Fruit fly (Drosophila melanogaster) whole organism, embryonic: ENCODE measurements around the gene rumi.
A peak's percentile ranks its signal among the peaks of the same experiment; 100 is the strongest.

Experiments
- Aef1 ChIP-seq: fragments of 200-800 bp; sonication (Bioruptor generic); IDR thresholded peaks from 3 replicates; pipeline ENCODE4 v1.3.6; 2022; ENCODE audit warnings: missing biosample characterization, missing genetic modification characterization
- Blimp-1 ChIP-seq: fragments of 200-800 bp; sonication (Bioruptor generic); optimal IDR thresholded peaks from 3 replicates; lab custom pipeline; 2018; ENCODE audit warnings: missing biosample characterization, missing genetic modification characterization, mild to moderate bottlenecking, moderate library complexity, missing genetic modification reagents
- CG12236 ChIP-seq: fragments of 200-800 bp; sonication (Bioruptor generic); optimal IDR thresholded peaks from 2 replicates; lab custom pipeline; 2016; ENCODE audit warnings: missing biosample characterization, missing genetic modification characterization
- CG13287 ChIP-seq: fragments of 200-800 bp; sonication (Bioruptor generic); IDR thresholded peaks from 2 replicates; pipeline ENCODE4 v1.3.6; 2022; ENCODE audit warnings: missing biosample characterization, missing genetic modification characterization; ENCODE audit not compliant: partially characterized antibody
- CG15479 ChIP-seq: fragments of 200-800 bp; sonication (Bioruptor generic); optimal IDR thresholded peaks from 3 replicates; lab custom pipeline; 2019; ENCODE audit warnings: missing biosample characterization, mild to moderate bottlenecking, missing genetic modification characterization, moderate library complexity
- CG15514 ChIP-seq: fragments of 200-800 bp; sonication (Bioruptor generic); optimal IDR thresholded peaks from 3 replicates; lab custom pipeline; 2017; ENCODE audit warnings: missing biosample characterization, missing genetic modification characterization, mild to moderate bottlenecking, moderate library complexity, missing genetic modification reagents
- CG17328 ChIP-seq: fragments of 200-800 bp; sonication (Bioruptor generic); IDR thresholded peaks from 2 replicates; pipeline ENCODE4 v1.3.6; 2022; ENCODE audit warnings: missing biosample characterization, missing genetic modification characterization
- CG2116 ChIP-seq: fragments of 200-800 bp; sonication (Bioruptor generic); optimal IDR thresholded peaks from 3 replicates; lab custom pipeline; 2018; ENCODE audit warnings: missing biosample characterization, mild to moderate bottlenecking, missing genetic modification characterization
- CG2199 ChIP-seq: fragments of 200-800 bp; sonication (Bioruptor generic); IDR thresholded peaks from 3 replicates; pipeline ENCODE4 v1.3.6; 2022; ENCODE audit warnings: missing biosample characterization, missing genetic modification characterization
- CG32532 ChIP-seq: fragments of 200-800 bp; sonication (Bioruptor generic); IDR thresholded peaks from 2 replicates; pipeline ENCODE4 v1.3.6; 2022; ENCODE audit warnings: missing biosample characterization, missing genetic modification characterization
- CG34224 ChIP-seq: fragments of 200-800 bp; sonication (Bioruptor generic); IDR thresholded peaks from 3 replicates; pipeline ENCODE4 v1.3.6; 2022; ENCODE audit warnings: missing biosample characterization, missing genetic modification characterization; ENCODE audit not compliant: partially characterized antibody
- CG34376 ChIP-seq: fragments of 200-800 bp; sonication (Bioruptor generic); optimal IDR thresholded peaks from 2 replicates; lab custom pipeline; 2018; ENCODE audit warnings: missing biosample characterization, mild to moderate bottlenecking, missing genetic modification characterization
- CG3847 ChIP-seq: fragments of 200-800 bp; sonication (Bioruptor generic); IDR thresholded peaks from 2 replicates; pipeline ENCODE4 v1.3.6; 2022; ENCODE audit warnings: missing biosample characterization, missing genetic modification characterization
- CG4617 ChIP-seq: fragments of 200-800 bp; sonication (Bioruptor generic); optimal IDR thresholded peaks from 3 replicates; lab custom pipeline; 2016; ENCODE audit warnings: missing biosample characterization, missing genetic modification characterization, borderline replicate concordance
- CG5245 ChIP-seq: fragments of 200-800 bp; sonication (Bioruptor generic); optimal IDR thresholded peaks from 3 replicates; lab custom pipeline; 2016; ENCODE audit warnings: missing biosample characterization, missing genetic modification characterization
- CG6175 ChIP-seq: fragments of 200-800 bp; sonication (Bioruptor generic); IDR thresholded peaks from 3 replicates; pipeline ENCODE4 v1.3.6; 2022; ENCODE audit warnings: missing biosample characterization, missing genetic modification characterization
- CG6765 ChIP-seq: fragments of 200-800 bp; sonication (Bioruptor generic); optimal IDR thresholded peaks from 3 replicates; lab custom pipeline; 2017; ENCODE audit warnings: missing biosample characterization, mild to moderate bottlenecking, missing genetic modification characterization
- CG7271 ChIP-seq: fragments of 200-800 bp; sonication (Bioruptor generic); optimal IDR thresholded peaks from 2 replicates; lab custom pipeline; 2018; ENCODE audit warnings: missing biosample characterization, mild to moderate bottlenecking, missing genetic modification characterization, moderate library complexity
- CG7963 ChIP-seq: fragments of 200-800 bp; sonication (Bioruptor generic); IDR thresholded peaks from 3 replicates; pipeline ENCODE4 v1.3.6; 2022; ENCODE audit warnings: missing biosample characterization, missing genetic modification characterization; ENCODE audit not compliant: partially characterized antibody
- CG8765 ChIP-seq: fragments of 200-800 bp; sonication (Bioruptor generic); IDR thresholded peaks from 2 replicates; pipeline ENCODE4 v1.3.6; 2022; ENCODE audit warnings: missing biosample characterization, missing genetic modification characterization
- CG8944 ChIP-seq: fragments of 200-800 bp; sonication (Bioruptor generic); optimal IDR thresholded peaks from 3 replicates; lab custom pipeline; 2016; ENCODE audit warnings: missing biosample characterization, missing genetic modification characterization
- Dp ChIP-seq: fragments of 200-800 bp; sonication (Bioruptor generic); optimal IDR thresholded peaks from 2 replicates; lab custom pipeline; 2018; ENCODE audit warnings: missing biosample characterization, mild to moderate bottlenecking, missing genetic modification characterization, moderate library complexity
- E2f2 ChIP-seq: fragments of 200-800 bp; sonication (Bioruptor generic); IDR thresholded peaks from 2 replicates; pipeline ENCODE4 v1.3.6; 2022; ENCODE audit warnings: missing biosample characterization, missing genetic modification characterization
- Ets65A ChIP-seq: fragments of 200-800 bp; sonication (Bioruptor generic); peaks from one replicate; lab custom pipeline; 2016; ENCODE audit warnings: missing biosample characterization, missing genetic modification characterization
- Ets97D ChIP-seq: fragments of 200-800 bp; sonication (Bioruptor generic); optimal IDR thresholded peaks from 3 replicates; lab custom pipeline; 2016; ENCODE audit warnings: missing biosample characterization, missing genetic modification characterization
- Fer3 ChIP-seq: fragments of 200-800 bp; sonication (Bioruptor generic); optimal IDR thresholded peaks from 2 replicates; lab custom pipeline; 2018; ENCODE audit warnings: missing biosample characterization, mild to moderate bottlenecking, missing genetic modification characterization, moderate library complexity
- Gug ChIP-seq: fragments of 200-800 bp; sonication (Bioruptor generic); IDR thresholded peaks from 4 replicates; pipeline ENCODE4 v1.3.6; 2022; ENCODE audit warnings: missing biosample characterization, missing genetic modification characterization
- HHEX ChIP-seq: fragments of 200-800 bp; sonication (Bioruptor generic); optimal IDR thresholded peaks from 3 replicates; lab custom pipeline; 2017; ENCODE audit warnings: missing biosample characterization, mild to moderate bottlenecking, missing genetic modification characterization, missing genetic modification reagents
- HmgZ ChIP-seq: fragments of 200-800 bp; sonication (Bioruptor generic); optimal IDR thresholded peaks from 2 replicates; lab custom pipeline; 2018; ENCODE audit warnings: missing biosample characterization, mild to moderate bottlenecking, missing genetic modification characterization
- Meics ChIP-seq: fragments of 200-800 bp; sonication (Bioruptor generic); optimal IDR thresholded peaks from 2 replicates; lab custom pipeline; 2017; ENCODE audit warnings: missing biosample characterization, mild to moderate bottlenecking, missing genetic modification characterization
- Mrtf ChIP-seq: fragments of 200-800 bp; sonication (Bioruptor generic); IDR thresholded peaks from 3 replicates; pipeline ENCODE4 v1.3.6; 2022; ENCODE audit warnings: missing biosample characterization, missing genetic modification characterization
- NC2α ChIP-seq: fragments of 200-800 bp; sonication (Bioruptor generic); optimal IDR thresholded peaks from 2 replicates; lab custom pipeline; 2016; ENCODE audit warnings: missing biosample characterization, missing genetic modification characterization
- NFAT ChIP-seq: fragments of 200-800 bp; sonication (Bioruptor generic); IDR thresholded peaks from 2 replicates; pipeline ENCODE4 v1.3.6; 2022; ENCODE audit warnings: missing biosample characterization, missing genetic modification characterization
- Opbp ChIP-seq: fragments of 200-800 bp; sonication (Bioruptor generic); IDR thresholded peaks from 3 replicates; pipeline ENCODE4 v1.3.6; 2022; ENCODE audit warnings: missing biosample characterization, missing genetic modification characterization; ENCODE audit not compliant: partially characterized antibody
- Rfx ChIP-seq: fragments of 200-800 bp; sonication (Bioruptor generic); IDR thresholded peaks from 2 replicates; pipeline ENCODE4 v1.3.6; 2022; ENCODE audit warnings: missing biosample characterization, missing genetic modification characterization
- Scr ChIP-seq: fragments of 200-800 bp; sonication (Bioruptor generic); IDR thresholded peaks from 2 replicates; pipeline ENCODE4 v1.3.6; 2022; ENCODE audit warnings: missing biosample characterization, missing genetic modification characterization; ENCODE audit not compliant: partially characterized antibody
- Spps ChIP-seq: fragments of 200-800 bp; sonication (Bioruptor generic); optimal IDR thresholded peaks from 2 replicates; lab custom pipeline; 2018; ENCODE audit warnings: missing biosample characterization, mild to moderate bottlenecking, missing genetic modification characterization
- Sry-δ ChIP-seq: fragments of 200-800 bp; sonication (Bioruptor generic); optimal IDR thresholded peaks from 2 replicates; lab custom pipeline; 2016; ENCODE audit warnings: missing biosample characterization, missing genetic modification characterization
- Ssrp ChIP-seq: fragments of 200-800 bp; sonication (Bioruptor generic); optimal IDR thresholded peaks from 2 replicates; lab custom pipeline; 2018; ENCODE audit warnings: missing biosample characterization, mild to moderate bottlenecking, missing genetic modification characterization, moderate library complexity
- bigmax ChIP-seq: fragments of 200-800 bp; sonication (Bioruptor generic); optimal IDR thresholded peaks from 2 replicates; lab custom pipeline; 2018; ENCODE audit warnings: missing biosample characterization, mild to moderate bottlenecking, missing genetic modification characterization
- corto ChIP-seq: fragments of 200-800 bp; sonication (Bioruptor generic); optimal IDR thresholded peaks from 2 replicates; lab custom pipeline; 2016; ENCODE audit warnings: missing biosample characterization, mild to moderate bottlenecking, missing genetic modification characterization, moderate library complexity
- dysf ChIP-seq: fragments of 200-800 bp; sonication (Bioruptor generic); IDR thresholded peaks from 3 replicates; pipeline ENCODE4 v1.3.6; 2022; ENCODE audit warnings: missing biosample characterization, missing genetic modification characterization
- fd102C ChIP-seq: fragments of 200-800 bp; sonication (Bioruptor generic); optimal IDR thresholded peaks from 2 replicates; lab custom pipeline; 2018; ENCODE audit warnings: missing biosample characterization, mild to moderate bottlenecking, missing genetic modification characterization, moderate library complexity
- jumu ChIP-seq: fragments of 200-800 bp; sonication (Bioruptor generic); optimal IDR thresholded peaks from 3 replicates; lab custom pipeline; 2016; ENCODE audit warnings: missing biosample characterization, missing genetic modification characterization
- pho ChIP-seq: fragments of 200-800 bp; sonication (Bioruptor generic); optimal IDR thresholded peaks from 2 replicates; lab custom pipeline; 2016; ENCODE audit warnings: missing biosample characterization, missing genetic modification characterization
- phol ChIP-seq: fragments of 200-800 bp; sonication (Bioruptor generic); optimal IDR thresholded peaks from 3 replicates; lab custom pipeline; 2018; ENCODE audit warnings: missing biosample characterization, mild to moderate bottlenecking, missing genetic modification characterization, moderate library complexity
- psq ChIP-seq: fragments of 200-800 bp; sonication (Bioruptor generic); optimal IDR thresholded peaks from 2 replicates; lab custom pipeline; 2017; ENCODE audit warnings: missing biosample characterization, missing genetic modification characterization
- stwl ChIP-seq: fragments of 200-800 bp; sonication (Bioruptor generic); optimal IDR thresholded peaks from 3 replicates; lab custom pipeline; 2018; ENCODE audit warnings: missing biosample characterization, mild to moderate bottlenecking, missing genetic modification characterization, moderate library complexity
- trem ChIP-seq: fragments of 200-800 bp; optimal IDR thresholded peaks from 3 replicates; lab custom pipeline; 2019; ENCODE audit warnings: missing biosample characterization, mild to moderate bottlenecking, missing genetic modification characterization, moderate library complexity
- twi ChIP-seq: fragments of 200-800 bp; optimal IDR thresholded peaks from 2 replicates; lab custom pipeline; 2019; ENCODE audit warnings: missing biosample characterization, mild to moderate bottlenecking, missing genetic modification characterization, moderate library complexity
- wdn ChIP-seq: fragments of 200-800 bp; sonication (Bioruptor generic); IDR thresholded peaks from 2 replicates; pipeline ENCODE4 v1.3.6; 2022; ENCODE audit warnings: missing biosample characterization, missing genetic modification characterization

The rumi gene

dm6 chr3R:22745432-22745831, 5.0 kb downstream of the rumi start, which contains the start of the genes vret and HP1c (continued):
- peak; percentile 43 for TF ChIP-seq CG2116
- TF ChIP-seq Aef1: peak; percentile 68
- no peak for TF ChIP-seq CG15479
- TF ChIP-seq Ets97D: peak; percentile 34
- peak; percentile 23 for TF ChIP-seq phol (tag; lab: Kevin White, UChicago)
- peak; percentile 48; the same call in 1 of the 3 replicates for TF ChIP-seq CG2199 (GFP tag; lab: Robert Waterston, UW)
- TF ChIP-seq CG32532 (GFP tag; lab: Robert Waterston, UW): no peak
- no peak for TF ChIP-seq NC2α
- TF ChIP-seq Spps (tag; lab: Kevin White, UChicago): no peak
- no peak for TF ChIP-seq wdn (GFP tag; lab: Robert Waterston, UW)
- TF ChIP-seq HHEX: no peak
- TF ChIP-seq CG13287 (GFP tag; lab: Robert Waterston, UW): peak; percentile 56; the same call in 1 of the 2 replicates
- no peak for TF ChIP-seq Blimp-1
- TF ChIP-seq CG6765: no peak
- no peak for TF ChIP-seq Fer3 (tag; lab: Kevin White, UChicago)
- no peak for TF ChIP-seq CG34376
- TF ChIP-seq E2f2: peak; percentile 90
- no peak for TF ChIP-seq NFAT (GFP tag; lab: Robert Waterston, UW)
- no peak for TF ChIP-seq dysf (GFP tag; lab: Robert Waterston, UW)
- no peak for TF ChIP-seq CG8944
- no peak for TF ChIP-seq fd102C (GFP tag; lab: Kevin White, UChicago)
- TF ChIP-seq twi (tag; lab: Kevin White, UChicago): no peak
- TF ChIP-seq CG17328 (GFP tag; lab: Robert Waterston, UW): no peak
- TF ChIP-seq Dp (GFP tag; lab: Kevin White, UChicago): peak; percentile 85
- peak; percentile 24 for TF ChIP-seq Sry-δ (GFP tag; lab: Kevin White, UChicago)
- TF ChIP-seq psq (GFP tag; lab: Kevin White, UChicago): no peak
- TF ChIP-seq corto: no peak
- TF ChIP-seq CG15514 (GFP tag; lab: Kevin White, UChicago): peak; percentile 40
- TF ChIP-seq bigmax: no peak
- no peak for TF ChIP-seq pho (GFP tag; lab: Kevin White, UChicago)
- no peak for TF ChIP-seq Rfx (GFP tag; lab: Robert Waterston, UW)
- no peak for TF ChIP-seq CG5245
- TF ChIP-seq CG6175 (GFP tag; lab: Robert Waterston, UW): no peak
- TF ChIP-seq CG3847: peak; percentile 59
- no peak for TF ChIP-seq Meics (GFP tag; lab: Kevin White, UChicago)
- 0 out of 3 replicates have a peak, but pooled peaks have one; percentile 13 for TF ChIP-seq CG7963 (GFP tag; lab: Robert Waterston, UW)
- TF ChIP-seq HmgZ (tag; lab: Kevin White, UChicago): peak; percentile 32
- peak; percentile 46; the same call in 1 of the 3 replicates for TF ChIP-seq Opbp (GFP tag; lab: Robert Waterston, UW)
- TF ChIP-seq CG8765: no peak
- TF ChIP-seq trem (tag; lab: Kevin White, UChicago): peak; percentile 53
- TF ChIP-seq CG7271: no peak
- TF ChIP-seq Gug: no peak
- TF ChIP-seq jumu (GFP tag; lab: Kevin White, UChicago): no peak
- TF ChIP-seq Ets65A (GFP tag; lab: Kevin White, UChicago): peak; percentile 84
- peak; percentile 69 for TF ChIP-seq CG4617 (GFP tag; lab: Kevin White, UChicago)
- TF ChIP-seq CG34224 (GFP tag; lab: Robert Waterston, UW): peak; percentile 37; the same call in 1 of the 3 replicates
- TF ChIP-seq Ssrp (tag; lab: Kevin White, UChicago): no peak
- TF ChIP-seq CG12236 (GFP tag; lab: Kevin White, UChicago): no peak
- no peak for TF ChIP-seq Mrtf (GFP tag; lab: Robert Waterston, UW)
- peak; percentile 69 for TF ChIP-seq stwl (tag; lab: Kevin White, UChicago)
- peak; percentile 38; the same call in 1 of the 2 replicates for TF ChIP-seq Scr (GFP tag; lab: Robert Waterston, UW)
